Worm (Caenorhabditis elegans): ENCODE results near the gene F37B4.15.

Gene F37B4.15

DNA sequence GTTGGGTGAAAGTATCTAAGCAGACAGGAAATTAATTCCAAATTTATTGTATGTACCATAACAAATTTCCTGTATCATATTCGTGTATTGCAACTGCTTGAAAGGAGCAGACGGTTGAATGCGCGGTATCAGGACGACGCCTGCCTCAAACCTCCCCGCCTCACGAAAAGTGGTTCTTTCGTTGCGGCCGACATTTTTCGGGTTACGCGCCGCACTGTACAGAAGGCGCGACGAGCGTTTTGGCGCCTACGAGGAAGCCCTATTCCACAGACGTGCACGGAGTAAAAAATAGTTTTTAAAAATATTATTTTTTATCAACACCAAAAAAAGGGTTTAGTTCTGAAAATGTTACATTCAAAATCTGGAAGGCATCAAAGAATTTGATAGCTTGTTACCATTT, 28.1 kb downstream of the F37B4.15 start:
- no peak for TF ChIP-seq unc-62 (GFP tag; optimal IDR thresholded peaks at IDR 0.05)

DNA sequence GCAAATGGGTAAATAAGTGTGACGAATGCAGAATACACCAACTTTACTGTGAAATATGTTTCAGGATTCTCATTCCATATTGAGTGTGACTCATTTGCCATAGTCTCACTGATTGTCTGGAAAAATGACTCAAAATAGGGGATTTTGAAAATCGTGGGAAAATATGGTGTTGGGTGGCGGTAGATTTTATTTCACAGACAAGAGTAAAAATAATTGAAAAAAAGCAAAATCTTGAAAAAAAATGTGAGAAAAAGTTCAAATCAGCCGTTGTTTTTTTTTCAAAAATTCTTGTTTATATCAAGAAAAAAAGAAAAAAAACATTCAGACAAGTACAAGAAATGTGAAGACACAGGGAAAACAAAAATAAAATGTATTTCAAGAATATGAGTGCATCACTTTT, 30.6 kb downstream of the F37B4.15 start, which contains the start of gene srh-38:
Gene srh-38 (minus strand): TSS at position 101 of the 400 bp plus-strand sequence.
- no peak for TF ChIP-seq unc-62 (GFP tag; optimal IDR thresholded peaks at IDR 0.05)

DNA sequence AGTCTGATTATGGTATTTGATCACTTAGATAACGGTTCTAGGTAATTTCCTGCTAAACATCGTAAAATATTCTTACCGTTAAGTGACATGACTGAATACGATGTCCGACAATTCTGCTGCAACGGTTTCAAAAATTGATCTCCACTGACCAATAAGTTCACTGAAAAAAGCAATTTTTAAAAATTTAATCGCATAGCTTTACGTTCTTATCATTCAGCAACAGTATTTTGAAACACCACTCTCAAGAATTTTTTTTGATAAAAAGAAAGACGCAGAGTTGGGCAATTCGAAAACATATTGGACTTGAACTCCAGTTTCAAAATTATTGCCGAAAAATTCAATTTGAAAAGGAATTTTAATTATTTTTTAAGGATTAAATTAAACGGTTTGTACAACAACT, 35.5 kb downstream of the F37B4.15 start, which contains the start of gene C31B8.12:
Gene C31B8.12 (minus strand): TSS at position 101 of the 400 bp plus-strand sequence.
- no peak for TF ChIP-seq unc-62 (GFP tag; optimal IDR thresholded peaks at IDR 0.05)

DNA sequence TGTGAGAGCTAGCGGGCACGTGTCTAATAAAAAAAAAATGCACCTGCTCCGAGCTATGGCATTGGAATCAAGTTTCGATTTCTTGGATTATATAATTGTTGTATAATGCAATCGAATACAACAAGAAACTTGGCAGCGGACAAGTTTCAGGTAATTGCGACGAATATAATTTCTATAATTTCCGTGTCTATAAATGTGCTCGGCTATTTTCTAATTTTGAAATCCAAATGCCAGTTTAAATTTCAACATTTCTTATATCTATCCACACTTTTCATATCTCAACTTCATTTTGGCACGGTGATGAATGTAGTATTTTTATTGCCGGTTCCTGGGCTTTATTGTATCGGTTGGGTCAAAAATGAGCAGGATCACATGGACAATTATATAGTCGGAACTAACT, 37.7 kb downstream of the F37B4.15 start, which contains the start of gene C31B8.16:
Gene C31B8.16 (plus strand): TSS at position 301 of the 400 bp plus-strand sequence.
- no peak for TF ChIP-seq unc-62 (GFP tag; optimal IDR thresholded peaks at IDR 0.05)

- no peak for TF ChIP-seq unc-62 (GFP tag; optimal IDR thresholded peaks at IDR 0.05)
These were observed 39.2 kb downstream of the F37B4.15 start, which contains the start of gene C31B8.1 for ce11 chrV:2931252-2931651. Gene C31B8.1 (plus strand): TSS chrV:2931552.

ce11 chrV:2934075-2934474, 42.0 kb downstream of the F37B4.15 start, which contains the start of gene srh-247:
Gene srh-247 (minus strand): TSS chrV:2934175.
- TF ChIP-seq unc-62 (GFP tag; optimal IDR thresholded peaks at IDR 0.05), result no peak

ce11 chrV:2938497-2938896, 46.5 kb downstream of the F37B4.15 start, which contains the start of gene srw-141:
Gene srw-141 (minus strand): TSS chrV:2938597.
- TF ChIP-seq unc-62 (GFP tag; optimal IDR thresholded peaks at IDR 0.05), result no peak

- TF ChIP-seq unc-62 (GFP tag; optimal IDR thresholded peaks at IDR 0.05), result no peak
These were observed 49.4 kb downstream of the F37B4.15 start, which contains the start of gene srw-143 for ce11 chrV:2941405-2941804. Gene srw-143 (minus strand): TSS chrV:2941505.

Measured in whole organism, dauer.